Worm (Caenorhabditis elegans): ENCODE measurements around the gene nmur-2.

- peak; percentile 28; the same call in 1 of the 2 replicates for TF ChIP-seq T22C8.4 (GFP tag; IDR thresholded peaks at IDR 0.05)
- no peak for TF ChIP-seq ztf-23 (GFP tag; IDR thresholded peaks at IDR 0.05)
- no peak for TF ChIP-seq ref-1 (GFP tag; conservative IDR thresholded peaks at IDR 0.05)
- TF ChIP-seq ztf-29 (GFP tag; IDR thresholded peaks at IDR 0.05), result no peak
- TF ChIP-seq klf-2 (GFP tag; conservative IDR thresholded peaks at IDR 0.05), result no peak
These were observed 26.6 kb downstream of the nmur-2 start, which contains the start of the genes luc-7L3 and sftb-6 for ce11 chrII:97992-98763.
